Worm (Caenorhabditis elegans): ENCODE results near the gene rnp-3.

- TF ChIP-seq mxl-3 (GFP tag; optimal IDR thresholded peaks at IDR 0.05) (no peak), snpc-4 (tag; optimal IDR thresholded peaks at IDR 0.05) (no peak), mdt-29 (GFP tag; IDR thresholded peaks at IDR 0.05) (no peak), lin-13 (GFP tag; optimal IDR thresholded peaks at IDR 0.05) (no peak), daf-8 (GFP tag; IDR thresholded peaks at IDR 0.05) (no peak), nhr-77 (tag; optimal IDR thresholded peaks at IDR 0.05) (no peak), R02D3.7 (tag; optimal IDR thresholded peaks at IDR 0.05) (no peak), F10B5.3 (tag; optimal IDR thresholded peaks at IDR 0.05) (no peak), egl-27 (tag; optimal IDR thresholded peaks at IDR 0.05) (no peak), php-3 (GFP tag; IDR thresholded peaks at IDR 0.05) (no peak), tra-1 (GFP tag; IDR thresholded peaks at IDR 0.05) (no peak)
Observed at ce11 chrIV:4167296-4167695, 6.6 kb upstream of the rnp-3 start.
